Worm (Caenorhabditis elegans) whole organism, young adult: ENCODE measurements around the gene sds-22.
A peak's percentile ranks its signal among the peaks of the same experiment; 100 is the strongest.

Source experiments
- B0261.1 ChIP-seq: sonication (generic microtip); optimal IDR thresholded peaks from 2 replicates; lab custom pipeline; 2016; ENCODE audit warnings: mild to moderate bottlenecking, missing genetic modification characterization, moderate library complexity, missing compliant biosample characterization
- C06A6.2 ChIP-seq: fragments of 200-800 bp; sonication (Bioruptor generic); conservative IDR thresholded peaks from 2 replicates; pipeline ENCODE4 v1.3.6; 2022; ENCODE audit warnings: missing genetic modification characterization, missing compliant biosample characterization
- C17E4.6 ChIP-seq: fragments of 200-800 bp; sonication (Bioruptor generic); IDR thresholded peaks from 2 replicates; pipeline ENCODE4 v1.3.6; 2022; ENCODE audit warnings: missing genetic modification reagents, missing genetic modification characterization, missing compliant biosample characterization
- D2030.7 ChIP-seq: fragments of 200-800 bp; sonication (Bioruptor generic); IDR thresholded peaks from 2 replicates; pipeline ENCODE4 v1.3.6; 2022; ENCODE audit warnings: missing genetic modification reagents, missing genetic modification characterization, missing compliant biosample characterization
- F23B12.7 ChIP-seq: sonication (generic microtip); optimal IDR thresholded peaks from 2 replicates; lab custom pipeline; 2017; ENCODE audit warnings: missing genetic modification characterization, mild to moderate bottlenecking, missing compliant biosample characterization, antibody characterized with exemption, moderate library complexity; ENCODE audit not compliant: insufficient read depth
- F33H1.4 ChIP-seq: fragments of 200-800 bp; sonication (Bioruptor generic); IDR thresholded peaks from 2 replicates; pipeline ENCODE4 v1.3.6; 2022; ENCODE audit warnings: missing genetic modification reagents, missing genetic modification characterization, missing compliant biosample characterization
- F49E8.2 ChIP-seq: sonication (generic microtip); optimal IDR thresholded peaks from 3 replicates; lab custom pipeline; 2017; ENCODE audit warnings: missing genetic modification characterization, mild to moderate bottlenecking, missing compliant biosample characterization, antibody characterized with exemption, moderate library complexity; ENCODE audit not compliant: insufficient read depth
- F55B11.4 ChIP-seq: sonication (generic microtip); optimal IDR thresholded peaks from 2 replicates; lab custom pipeline; 2016; ENCODE audit warnings: missing compliant biosample characterization, missing genetic modification characterization, borderline replicate concordance; ENCODE audit not compliant: insufficient read depth
- F57C9.4 ChIP-seq: sonication (generic microtip); optimal IDR thresholded peaks from 2 replicates; lab custom pipeline; 2017; ENCODE audit warnings: mild to moderate bottlenecking, missing genetic modification characterization, missing compliant biosample characterization
- Y67H2A.10 ChIP-seq: fragments of 200-800 bp; sonication (Bioruptor generic); conservative IDR thresholded peaks from 2 replicates; pipeline ENCODE4 v1.3.6; 2022; ENCODE audit warnings: missing genetic modification reagents, missing genetic modification characterization, missing compliant biosample characterization
- Y95B8A.8 ChIP-seq: fragments of 200-800 bp; sonication (Bioruptor generic); IDR thresholded peaks from 2 replicates; pipeline ENCODE4 v1.3.6; 2022; ENCODE audit warnings: missing genetic modification reagents, missing genetic modification characterization, missing compliant biosample characterization
- aptf-3 ChIP-seq: fragments of 200-800 bp; sonication (Bioruptor generic); IDR thresholded peaks from 2 replicates; pipeline ENCODE4 v1.3.6; 2022; ENCODE audit warnings: missing genetic modification characterization, missing compliant biosample characterization
- attf-5 ChIP-seq: fragments of 200-800 bp; sonication (Bioruptor generic); optimal IDR thresholded peaks from 2 replicates; lab custom pipeline; 2018; ENCODE audit warnings: mild to moderate bottlenecking, missing genetic modification characterization, missing compliant biosample characterization
- ccch-3 ChIP-seq: fragments of 200-800 bp; sonication (Bioruptor generic); optimal IDR thresholded peaks from 2 replicates; lab custom pipeline; 2018; ENCODE audit warnings: mild to moderate bottlenecking, missing genetic modification characterization, missing compliant biosample characterization
- cebp-2 ChIP-seq: fragments of 200-800 bp; sonication (Bioruptor generic); IDR thresholded peaks from 2 replicates; pipeline ENCODE4 v1.3.6; 2022; ENCODE audit warnings: missing genetic modification characterization, missing compliant biosample characterization
- ceh-100 ChIP-seq: fragments of 200-800 bp; sonication (Bioruptor generic); IDR thresholded peaks from 2 replicates; pipeline ENCODE4 v1.3.6; 2022; ENCODE audit warnings: missing genetic modification reagents, missing genetic modification characterization, missing compliant biosample characterization
- ceh-27 ChIP-seq: fragments of 200-800 bp; sonication (Bioruptor generic); optimal IDR thresholded peaks from 2 replicates; lab custom pipeline; 2018; ENCODE audit warnings: mild to moderate bottlenecking, missing genetic modification characterization, moderate library complexity, missing compliant biosample characterization
- ceh-79 ChIP-seq: sonication (generic microtip); optimal IDR thresholded peaks from 2 replicates; lab custom pipeline; 2017; ENCODE audit warnings: mild to moderate bottlenecking, missing genetic modification characterization, missing compliant biosample characterization
- chd-7 ChIP-seq: sonication (generic microtip); optimal IDR thresholded peaks from 2 replicates; lab custom pipeline; 2016; ENCODE audit warnings: mild to moderate bottlenecking, missing genetic modification characterization, moderate library complexity, missing compliant biosample characterization
- dpff-1 ChIP-seq: sonication (generic microtip); optimal IDR thresholded peaks from 2 replicates; lab custom pipeline; 2017; ENCODE audit warnings: mild to moderate bottlenecking, missing genetic modification characterization, missing compliant biosample characterization
- efl-1 ChIP-seq: fragments of 150-350 bp; optimal IDR thresholded peaks from 2 replicates; lab custom pipeline; 2014; ENCODE audit warnings: missing biosample characterization, missing genetic modification reagents, missing genetic modification characterization
- egl-18 ChIP-seq: fragments of 200-800 bp; sonication (Bioruptor generic); IDR thresholded peaks from 2 replicates; pipeline ENCODE4 v1.3.6; 2022; ENCODE audit warnings: missing genetic modification reagents, missing genetic modification characterization, missing compliant biosample characterization
- egrh-3 ChIP-seq: fragments of 200-800 bp; sonication (Bioruptor generic); IDR thresholded peaks from 2 replicates; pipeline ENCODE4 v1.3.6; 2022; ENCODE audit warnings: missing genetic modification reagents, missing genetic modification characterization, missing compliant biosample characterization
- ekl-4 ChIP-seq: fragments of 200-800 bp; sonication (Bioruptor generic); IDR thresholded peaks from 2 replicates; pipeline ENCODE4 v1.3.6; 2022; ENCODE audit warnings: missing genetic modification reagents, missing genetic modification characterization, missing compliant biosample characterization
- him-1 ChIP-seq: sonication (generic microtip); optimal IDR thresholded peaks from 2 replicates; lab custom pipeline; 2016; ENCODE audit warnings: missing genotype, missing genetic modification reagents, missing genetic modification characterization, missing compliant biosample characterization
- hlh-12 ChIP-seq: sonication (generic microtip); optimal IDR thresholded peaks from 2 replicates; lab custom pipeline; 2016; ENCODE audit warnings: missing genetic modification characterization, missing compliant biosample characterization
- hlh-26 ChIP-seq: fragments of 200-800 bp; sonication (Bioruptor generic); conservative IDR thresholded peaks from 2 replicates; pipeline ENCODE4 v1.3.6; 2022; ENCODE audit warnings: missing genetic modification reagents, missing genetic modification characterization, missing compliant biosample characterization
- hmg-1.2 ChIP-seq: fragments of 200-800 bp; sonication (Bioruptor generic); IDR thresholded peaks from 2 replicates; pipeline ENCODE4 v1.3.6; 2022; ENCODE audit warnings: missing genetic modification reagents, missing genetic modification characterization, missing compliant biosample characterization
- hmg-20 ChIP-seq: fragments of 200-800 bp; sonication (Bioruptor generic); IDR thresholded peaks from 2 replicates; pipeline ENCODE4 v1.3.6; 2022; ENCODE audit warnings: missing genetic modification reagents, missing genetic modification characterization, missing compliant biosample characterization
- lag-1 ChIP-seq: fragments of 200-800 bp; sonication (Bioruptor generic); IDR thresholded peaks from 2 replicates; pipeline ENCODE4 v1.3.6; 2022; ENCODE audit warnings: missing genetic modification reagents, missing genetic modification characterization, missing compliant biosample characterization
- lin-54 ChIP-seq: fragments of 200-800 bp; sonication (Bioruptor generic); optimal IDR thresholded peaks from 2 replicates; lab custom pipeline; 2018; ENCODE audit warnings: mild to moderate bottlenecking, missing genetic modification characterization, missing compliant biosample characterization
- lsl-1 ChIP-seq: fragments of 200-800 bp; sonication (Bioruptor generic); optimal IDR thresholded peaks from 2 replicates; lab custom pipeline; 2018; ENCODE audit warnings: mild to moderate bottlenecking, missing genetic modification characterization, moderate library complexity, missing compliant biosample characterization
- lsy-27 ChIP-seq: sonication (generic microtip); optimal IDR thresholded peaks from 2 replicates; lab custom pipeline; 2017; ENCODE audit warnings: missing genetic modification characterization, mild to moderate bottlenecking, missing compliant biosample characterization, antibody characterized with exemption, missing genotype, borderline replicate concordance; ENCODE audit not compliant: insufficient read depth
- madf-6 ChIP-seq: fragments of 200-800 bp; sonication (Bioruptor generic); IDR thresholded peaks from 2 replicates; pipeline ENCODE4 v1.3.6; 2022; ENCODE audit warnings: missing genetic modification reagents, missing genetic modification characterization, missing compliant biosample characterization
- nhr-27 ChIP-seq: fragments of 200-800 bp; sonication (Bioruptor generic); optimal IDR thresholded peaks from 2 replicates; lab custom pipeline; 2018; ENCODE audit warnings: mild to moderate bottlenecking, missing genetic modification characterization, moderate library complexity, missing compliant biosample characterization
- pbrm-1 ChIP-seq: fragments of 200-800 bp; sonication (Bioruptor generic); IDR thresholded peaks from 2 replicates; pipeline ENCODE4 v1.3.6; 2022; ENCODE audit warnings: missing genetic modification reagents, missing genetic modification characterization, missing compliant biosample characterization
- sea-2 ChIP-seq: fragments of 200-800 bp; sonication (Bioruptor generic); IDR thresholded peaks from 2 replicates; pipeline ENCODE4 v1.3.6; 2022; ENCODE audit warnings: missing genetic modification characterization, missing compliant biosample characterization
- snpc-1.3 ChIP-seq: sonication (generic microtip); optimal IDR thresholded peaks from 2 replicates; lab custom pipeline; 2017; ENCODE audit warnings: missing genetic modification characterization, mild to moderate bottlenecking, missing compliant biosample characterization, antibody characterized with exemption, moderate library complexity, missing genotype, missing genetic modification reagents; ENCODE audit not compliant: insufficient read depth
- somi-1 ChIP-seq: fragments of 200-800 bp; sonication (Bioruptor generic); optimal IDR thresholded peaks from 2 replicates; lab custom pipeline; 2018; ENCODE audit warnings: mild to moderate bottlenecking, missing genetic modification characterization, missing compliant biosample characterization
- tbp1 ChIP-seq: fragments of 200-800 bp; sonication (Bioruptor generic); optimal IDR thresholded peaks from 2 replicates; lab custom pipeline; 2018; ENCODE audit warnings: mild to moderate bottlenecking, missing genetic modification characterization, missing compliant biosample characterization
- unc-130 ChIP-seq: sonication (generic microtip); optimal IDR thresholded peaks from 2 replicates; lab custom pipeline; 2016; ENCODE audit warnings: missing genetic modification reagents, missing genetic modification characterization, missing compliant biosample characterization
- xnd-1 ChIP-seq: sonication (generic microtip); optimal IDR thresholded peaks from 2 replicates; lab custom pipeline; 2016; ENCODE audit warnings: missing genotype, missing genetic modification reagents, missing genetic modification characterization, missing compliant biosample characterization
- zfh-2 ChIP-seq: fragments of 200-800 bp; sonication (Bioruptor generic); conservative IDR thresholded peaks from 2 replicates; pipeline ENCODE4 v1.3.6; 2022; ENCODE audit warnings: missing genetic modification reagents, missing genetic modification characterization, missing compliant biosample characterization
- zim-3 ChIP-seq: sonication (generic microtip); optimal IDR thresholded peaks from 2 replicates; lab custom pipeline; 2017; ENCODE audit warnings: mild to moderate bottlenecking, missing genetic modification characterization, moderate library complexity, missing compliant biosample characterization
- ztf-28 ChIP-seq: fragments of 200-800 bp; sonication (Bioruptor generic); IDR thresholded peaks from 2 replicates; pipeline ENCODE4 v1.3.6; 2022; ENCODE audit warnings: missing genetic modification reagents, missing genetic modification characterization, missing compliant biosample characterization

The sds-22 gene

DNA sequence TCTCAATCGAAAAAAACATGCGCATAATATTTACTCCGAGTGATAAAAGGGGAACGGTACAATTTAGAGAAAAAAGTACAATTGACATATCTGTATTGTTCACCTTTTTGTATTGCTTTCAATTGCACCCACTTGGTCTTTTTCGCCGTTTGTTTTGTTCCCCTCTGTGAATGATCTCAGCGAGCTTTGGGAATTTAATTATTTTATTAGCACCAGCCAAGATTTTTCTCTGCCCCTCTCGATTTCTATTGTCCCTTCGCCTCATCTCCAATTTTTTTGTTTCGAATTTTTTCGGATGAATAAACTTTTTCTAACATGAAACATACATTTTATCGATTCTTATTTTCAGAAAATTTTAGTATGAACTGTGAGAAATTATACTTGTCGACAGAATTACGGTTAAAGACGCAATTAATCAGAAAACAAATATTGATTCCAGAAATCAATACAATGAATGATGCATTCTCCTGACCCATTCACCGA, 42.0 kb downstream of the sds-22 start, which contains the start of gene rev-1 (continued):
- TF ChIP-seq ekl-4 (GFP tag; lab: Robert Waterston, UW) (0 out of 2 replicates have a peak, but pooled peaks have one; percentile 10), madf-6 (GFP tag; lab: Robert Waterston, UW) (peak; percentile 37; the same call in 1 of the 2 replicates), ceh-27 (GFP tag; lab: Kevin White, UChicago) (no peak), C06A6.2 (GFP tag; lab: Robert Waterston, UW) (no peak), cebp-2 (no peak), efl-1 (GFP tag; lab: Kevin White, UChicago) (no peak), hmg-1.2 (GFP tag; lab: Robert Waterston, UW) (no peak), sea-2 (GFP tag; lab: Robert Waterston, UW) (no peak), F55B11.4 (tag; lab: Kevin White, UChicago) (no peak), egrh-3 (GFP tag; lab: Robert Waterston, UW) (no peak), B0261.1 (tag; lab: Kevin White, UChicago) (no peak), C17E4.6 (GFP tag; lab: Robert Waterston, UW) (no peak), lag-1 (GFP tag; lab: Robert Waterston, UW) (no peak), hmg-20 (GFP tag; lab: Robert Waterston, UW) (no peak), hlh-26 (GFP tag; lab: Robert Waterston, UW) (no peak), F49E8.2 (tag; lab: Kevin White, UChicago) (no peak), chd-7 (tag; lab: Kevin White, UChicago) (no peak), aptf-3 (GFP tag; lab: Robert Waterston, UW) (no peak), nhr-27 (tag; lab: Kevin White, UChicago) (peak; percentile 78), xnd-1 (tag; lab: Kevin White, UChicago) (no peak), egl-18 (GFP tag; lab: Robert Waterston, UW) (no peak), Y95B8A.8 (GFP tag; lab: Robert Waterston, UW) (0 out of 2 replicates have a peak, but pooled peaks have one; percentile 30), ceh-79 (tag; lab: Kevin White, UChicago) (no peak), attf-5 (GFP tag; lab: Kevin White, UChicago) (peak; percentile 5), F57C9.4 (tag; lab: Kevin White, UChicago) (no peak), unc-130 (GFP tag; lab: Kevin White, UChicago) (no peak), ceh-100 (GFP tag; lab: Robert Waterston, UW) (peak; percentile 36; the same call in 1 of the 2 replicates), dpff-1 (no peak), tbp1 (no peak)

DNA sequence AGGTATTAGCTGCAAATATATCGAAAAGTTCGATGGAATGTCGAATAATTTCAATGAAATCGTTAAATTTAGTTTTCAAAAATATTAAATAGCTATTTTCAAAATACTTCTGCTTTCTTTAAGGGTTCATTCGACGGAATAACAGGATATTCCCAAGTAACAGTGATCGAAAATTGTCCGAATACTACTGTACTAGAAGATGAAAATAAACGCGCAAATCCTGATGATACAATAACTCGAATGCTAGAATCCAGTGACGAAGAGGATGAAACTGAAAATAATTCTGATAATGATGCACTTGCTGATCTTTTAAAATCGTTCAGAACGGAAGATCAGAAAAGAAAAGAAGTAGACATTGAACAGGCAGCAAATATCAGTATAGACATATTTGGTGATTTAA, 42.6 kb downstream of the sds-22 start:
- TF ChIP-seq pbrm-1 (GFP tag; lab: Robert Waterston, UW) (no peak), F33H1.4 (GFP tag; lab: Robert Waterston, UW) (no peak), F23B12.7 (tag; lab: Kevin White, UChicago) (no peak), F49E8.2 (tag; lab: Kevin White, UChicago) (no peak), dpff-1 (no peak), C06A6.2 (GFP tag; lab: Robert Waterston, UW) (no peak), sea-2 (GFP tag; lab: Robert Waterston, UW) (no peak), lin-54 (no peak)

DNA sequence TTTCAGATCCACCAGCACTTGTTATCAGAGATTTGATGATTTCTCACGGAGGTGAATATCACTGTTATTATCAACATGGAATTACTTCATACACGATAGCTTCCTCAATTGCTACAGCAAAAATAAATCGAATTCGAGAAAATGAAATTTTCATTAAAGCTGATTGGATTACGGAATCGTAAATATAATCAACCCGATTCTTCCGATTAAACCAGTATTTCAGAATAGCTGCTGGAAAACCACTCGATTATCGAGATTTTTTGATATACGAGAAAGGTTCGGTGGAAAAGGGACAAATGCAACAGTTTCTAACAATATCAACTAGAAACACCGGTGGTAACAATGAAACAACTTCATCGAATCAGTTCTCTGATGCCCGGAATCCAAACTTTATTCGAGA, 43.8 kb downstream of the sds-22 start:
- TF ChIP-seq hmg-1.2 (GFP tag; lab: Robert Waterston, UW) = no peak
- TF ChIP-seq Y67H2A.10 (GFP tag; lab: Robert Waterston, UW) = no peak
- TF ChIP-seq ccch-3 (GFP tag; lab: Kevin White, UChicago) = no peak
- no peak for TF ChIP-seq F23B12.7 (tag; lab: Kevin White, UChicago)
- no peak for TF ChIP-seq lsy-27
- TF ChIP-seq zim-3 (tag; lab: Kevin White, UChicago) = no peak
- no peak for TF ChIP-seq F55B11.4 (tag; lab: Kevin White, UChicago)
- TF ChIP-seq D2030.7 = no peak
- no peak for TF ChIP-seq hlh-12 (tag; lab: Kevin White, UChicago)
- TF ChIP-seq F49E8.2 (tag; lab: Kevin White, UChicago) = no peak
- no peak for TF ChIP-seq lsl-1 (GFP tag; lab: Kevin White, UChicago)
- no peak for TF ChIP-seq him-1 (tag; lab: Kevin White, UChicago)
- TF ChIP-seq zfh-2 (GFP tag; lab: Robert Waterston, UW) = no peak
- TF ChIP-seq snpc-1.3 (tag; lab: Kevin White, UChicago) = no peak
- TF ChIP-seq ztf-28 (GFP tag; lab: Robert Waterston, UW) = no peak
- no peak for TF ChIP-seq somi-1 (GFP tag; lab: Kevin White, UChicago)
